Fruit fly (Drosophila melanogaster) whole organism, embryonic: ENCODE measurements around the gene CG44142.

ENCODE experiments used
- ATbp ChIP-seq: fragments of 200-800 bp; sonication (Bioruptor generic); optimal IDR thresholded peaks from 2 replicates; lab custom pipeline; 2017; ENCODE audit warnings: missing biosample characterization, mild to moderate bottlenecking, missing genetic modification characterization, missing genetic modification reagents
- Abd-B ChIP-seq: fragments of 200-800 bp; sonication (Bioruptor generic); optimal IDR thresholded peaks from 2 replicates; lab custom pipeline; 2018; ENCODE audit warnings: missing biosample characterization, mild to moderate bottlenecking, missing genetic modification characterization, moderate library complexity
- Aef1 ChIP-seq: fragments of 200-800 bp; sonication (Bioruptor generic); IDR thresholded peaks from 3 replicates; pipeline ENCODE4 v1.3.6; 2022; ENCODE audit warnings: missing biosample characterization, missing genetic modification characterization
- BtbVII ChIP-seq: fragments of 200-800 bp; sonication (Bioruptor generic); optimal IDR thresholded peaks from 3 replicates; lab custom pipeline; 2017; ENCODE audit warnings: missing biosample characterization, mild to moderate bottlenecking, missing genetic modification characterization
- CG10565 ChIP-seq: fragments of 200-800 bp; sonication (Bioruptor generic); optimal IDR thresholded peaks from 3 replicates; lab custom pipeline; 2016; ENCODE audit warnings: missing biosample characterization, mild to moderate bottlenecking, missing genetic modification characterization
- CG11695 ChIP-seq: fragments of 200-800 bp; sonication (Bioruptor generic); IDR thresholded peaks from 3 replicates; pipeline ENCODE4 v1.3.6; 2022; ENCODE audit warnings: missing biosample characterization, missing genetic modification characterization
- CG12744 ChIP-seq: fragments of 200-800 bp; sonication (Bioruptor generic); optimal IDR thresholded peaks from 2 replicates; lab custom pipeline; 2016; ENCODE audit warnings: missing biosample characterization, missing genetic modification characterization
- CG13296 ChIP-seq: fragments of 200-800 bp; sonication (Bioruptor generic); optimal IDR thresholded peaks from 3 replicates; lab custom pipeline; 2018; ENCODE audit warnings: missing biosample characterization, mild to moderate bottlenecking, missing genetic modification characterization
- CG14965 ChIP-seq: fragments of 200-800 bp; sonication (Bioruptor generic); optimal IDR thresholded peaks from 2 replicates; lab custom pipeline; 2016; ENCODE audit warnings: missing biosample characterization, missing genetic modification characterization, borderline replicate concordance
- CG16813 ChIP-seq: fragments of 200-800 bp; sonication (Bioruptor generic); IDR thresholded peaks from 3 replicates; pipeline ENCODE4 v1.3.6; 2022; ENCODE audit warnings: missing biosample characterization, missing genetic modification characterization; ENCODE audit not compliant: partially characterized antibody
- CG17568 ChIP-seq: fragments of 200-800 bp; sonication (Bioruptor generic); optimal IDR thresholded peaks from 2 replicates; lab custom pipeline; 2018; ENCODE audit warnings: missing biosample characterization, mild to moderate bottlenecking, missing genetic modification characterization, moderate library complexity
- CG2199 ChIP-seq: fragments of 200-800 bp; sonication (Bioruptor generic); IDR thresholded peaks from 3 replicates; pipeline ENCODE4 v1.3.6; 2022; ENCODE audit warnings: missing biosample characterization, missing genetic modification characterization
- CG43689 ChIP-seq: fragments of 200-800 bp; sonication (Bioruptor generic); IDR thresholded peaks from 2 replicates; pipeline ENCODE4 v1.3.6; 2022; ENCODE audit warnings: missing biosample characterization, missing genetic modification characterization
- CG6683 ChIP-seq: fragments of 200-800 bp; sonication (Bioruptor generic); optimal IDR thresholded peaks from 2 replicates; lab custom pipeline; 2017; ENCODE audit warnings: missing biosample characterization, mild to moderate bottlenecking, missing genetic modification characterization, missing genetic modification reagents
- CG7786 ChIP-seq: fragments of 200-800 bp; sonication (Bioruptor generic); optimal IDR thresholded peaks from 2 replicates; lab custom pipeline; 2016; ENCODE audit warnings: missing biosample characterization, missing genetic modification characterization
- CG9609 ChIP-seq: fragments of 200-800 bp; sonication (Bioruptor generic); optimal IDR thresholded peaks from 3 replicates; lab custom pipeline; 2016; ENCODE audit warnings: missing biosample characterization, missing genetic modification characterization
- CkIIα-i1 ChIP-seq: fragments of 200-800 bp; sonication (Bioruptor generic); IDR thresholded peaks from 2 replicates; pipeline ENCODE4 v1.3.6; 2022; ENCODE audit warnings: missing biosample characterization, missing genetic modification characterization
- Drgx ChIP-seq: fragments of 200-800 bp; sonication (Bioruptor generic); IDR thresholded peaks from 2 replicates; pipeline ENCODE4 v1.3.6; 2022; ENCODE audit warnings: missing biosample characterization, missing genetic modification characterization
- Elba2 ChIP-seq: fragments of 200-800 bp; sonication (Bioruptor generic); optimal IDR thresholded peaks from 3 replicates; lab custom pipeline; 2016; ENCODE audit warnings: missing biosample characterization, missing genetic modification characterization
- Hr39 ChIP-seq: fragments of >200 bp; optimal IDR thresholded peaks from 2 replicates; lab custom pipeline; 2017
- Lhr ChIP-seq: fragments of 200-800 bp; sonication (Bioruptor generic); optimal IDR thresholded peaks from 3 replicates; lab custom pipeline; 2017; ENCODE audit warnings: mild to moderate bottlenecking, missing biosample characterization, missing genetic modification reagents, missing genetic modification characterization
- Mes4 ChIP-seq: fragments of 200-800 bp; sonication (Bioruptor generic); optimal IDR thresholded peaks from 2 replicates; lab custom pipeline; 2016; ENCODE audit warnings: missing biosample characterization, missing genetic modification characterization
- Mrtf ChIP-seq: fragments of 200-800 bp; sonication (Bioruptor generic); IDR thresholded peaks from 3 replicates; pipeline ENCODE4 v1.3.6; 2022; ENCODE audit warnings: missing biosample characterization, missing genetic modification characterization
- NC2α ChIP-seq: fragments of 200-800 bp; sonication (Bioruptor generic); optimal IDR thresholded peaks from 2 replicates; lab custom pipeline; 2016; ENCODE audit warnings: missing biosample characterization, missing genetic modification characterization
- NFAT ChIP-seq: fragments of 200-800 bp; sonication (Bioruptor generic); IDR thresholded peaks from 2 replicates; pipeline ENCODE4 v1.3.6; 2022; ENCODE audit warnings: missing biosample characterization, missing genetic modification characterization
- Nf-YA ChIP-seq: fragments of 200-800 bp; sonication (Bioruptor generic); IDR thresholded peaks from 2 replicates; pipeline ENCODE4 v1.3.6; 2022; ENCODE audit warnings: missing biosample characterization, missing genetic modification characterization
- NfI ChIP-seq: fragments of 200-800 bp; sonication (Bioruptor generic); optimal IDR thresholded peaks from 3 replicates; lab custom pipeline; 2018; ENCODE audit warnings: missing biosample characterization, mild to moderate bottlenecking, missing genetic modification characterization, moderate library complexity
- Ptx1 ChIP-seq: fragments of 200-800 bp; sonication (Bioruptor generic); IDR thresholded peaks from 2 replicates; pipeline ENCODE4 v1.3.6; 2022; ENCODE audit warnings: missing biosample characterization, missing genetic modification characterization
- Sox102F ChIP-seq: fragments of 200-800 bp; sonication (Bioruptor generic); optimal IDR thresholded peaks from 2 replicates; lab custom pipeline; 2018; ENCODE audit warnings: missing biosample characterization, mild to moderate bottlenecking, missing genetic modification characterization, moderate library complexity
- Taf1 ChIP-seq: fragments of 200-800 bp; sonication (Bioruptor generic); IDR thresholded peaks from 2 replicates; pipeline ENCODE4 v1.3.6; 2022; ENCODE audit warnings: missing biosample characterization, missing genetic modification characterization
- Xrp1 ChIP-seq: fragments of 200-800 bp; sonication (Bioruptor generic); IDR thresholded peaks from 2 replicates; pipeline ENCODE4 v1.3.6; 2022; ENCODE audit warnings: missing biosample characterization, missing genetic modification characterization
- ase ChIP-seq: fragments of 200-800 bp; sonication (Bioruptor generic); IDR thresholded peaks from 3 replicates; pipeline ENCODE4 v1.3.6; 2022; ENCODE audit warnings: missing biosample characterization, missing genetic modification characterization
- chinmo ChIP-seq: fragments of 200-800 bp; sonication (Bioruptor generic); IDR thresholded peaks from 4 replicates; pipeline ENCODE4 v1.3.6; 2022; ENCODE audit warnings: missing biosample characterization, missing genetic modification characterization; ENCODE audit not compliant: partially characterized antibody
- cwo ChIP-seq: fragments of 200-800 bp; sonication (Bioruptor generic); optimal IDR thresholded peaks from 3 replicates; lab custom pipeline; 2017; ENCODE audit warnings: missing biosample characterization, missing genetic modification characterization, mild to moderate bottlenecking, moderate library complexity, missing genetic modification reagents
- danr ChIP-seq: fragments of 200-800 bp; sonication (Bioruptor generic); IDR thresholded peaks from 2 replicates; pipeline ENCODE4 v1.3.6; 2022; ENCODE audit warnings: missing biosample characterization, missing genetic modification characterization
- gsb ChIP-seq: fragments of 200-800 bp; sonication (Bioruptor generic); IDR thresholded peaks from 2 replicates; pipeline ENCODE4 v1.3.6; 2022; ENCODE audit warnings: missing biosample characterization, missing genetic modification characterization
- gsb-n ChIP-seq: fragments of 200-800 bp; sonication (Bioruptor generic); optimal IDR thresholded peaks from 3 replicates; lab custom pipeline; 2018; ENCODE audit warnings: missing biosample characterization, mild to moderate bottlenecking, missing genetic modification characterization
- jigr1 ChIP-seq: fragments of 200-800 bp; sonication (Bioruptor generic); IDR thresholded peaks from 3 replicates; pipeline ENCODE4 v1.3.6; 2022; ENCODE audit warnings: missing biosample characterization, missing genetic modification characterization
- lola ChIP-seq, 3 experiments: fragments of >200 bp in 2 of 3; fragments of 200-800 bp in 1 of 3; sonication (Bioruptor generic) in 1 of 3; optimal IDR thresholded peaks; 2 replicates each; lab custom pipeline; 2017 to 2019; ENCODE audit warnings: missing biosample characterization in 3 of 3, missing genetic modification characterization in 3 of 3, mild to moderate bottlenecking in 1 of 3, moderate library complexity in 1 of 3
- nerfin-1 ChIP-seq: fragments of 200-800 bp; sonication (Bioruptor generic); optimal IDR thresholded peaks from 3 replicates; lab custom pipeline; 2019; ENCODE audit warnings: missing biosample characterization, mild to moderate bottlenecking, missing genetic modification characterization, moderate library complexity
- nmo ChIP-seq: fragments of 200-800 bp; sonication (Bioruptor generic); optimal IDR thresholded peaks from 2 replicates; lab custom pipeline; 2018; ENCODE audit warnings: missing biosample characterization, mild to moderate bottlenecking, missing genetic modification characterization, moderate library complexity
- org-1 ChIP-seq: fragments of 200-800 bp; sonication (Bioruptor generic); optimal IDR thresholded peaks from 2 replicates; lab custom pipeline; 2017; ENCODE audit warnings: missing biosample characterization, missing genetic modification characterization
- prd ChIP-seq, 3 experiments: fragments of >200 bp in 2 of 3; fragments of 200-800 bp in 1 of 3; sonication (Bioruptor generic) in 1 of 3; optimal IDR thresholded peaks in 2 of 3; IDR thresholded peaks in 1 of 3; 2 replicates in 2 of 3; 3 replicates in 1 of 3; pipeline versions ENCODE4 v1.3.6 to Lab custom; 2017 to 2022; ENCODE audit warnings: missing biosample characterization in 1 of 3, missing genetic modification characterization in 1 of 3
- pum ChIP-seq: fragments of 200-800 bp; sonication (Bioruptor generic); optimal IDR thresholded peaks from 2 replicates; lab custom pipeline; 2016; ENCODE audit warnings: missing biosample characterization, missing genetic modification characterization
- salm ChIP-seq: fragments of 200-800 bp; sonication (Bioruptor generic); optimal IDR thresholded peaks from 2 replicates; lab custom pipeline; 2018; ENCODE audit warnings: missing biosample characterization, mild to moderate bottlenecking, missing genetic modification characterization
- sim ChIP-seq: fragments of 200-800 bp; sonication (Bioruptor generic); IDR thresholded peaks from 2 replicates; pipeline ENCODE4 v1.3.6; 2022; ENCODE audit warnings: missing biosample characterization, missing genetic modification characterization
- slp2 ChIP-seq: fragments of 200-800 bp; sonication (Bioruptor generic); optimal IDR thresholded peaks from 2 replicates; lab custom pipeline; 2016; ENCODE audit warnings: missing biosample characterization, missing genetic modification characterization
- so ChIP-seq: fragments of 200-800 bp; sonication (Bioruptor generic); IDR thresholded peaks from 3 replicates; pipeline ENCODE4 v1.3.6; 2022; ENCODE audit warnings: missing biosample characterization, missing genetic modification characterization
- tgo ChIP-seq: fragments of 200-800 bp; sonication (Bioruptor generic); IDR thresholded peaks from 3 replicates; pipeline ENCODE4 v1.3.6; 2022; ENCODE audit warnings: missing biosample characterization, missing genetic modification characterization
- wor ChIP-seq: fragments of 200-800 bp; sonication (Bioruptor generic); IDR thresholded peaks from 2 replicates; pipeline ENCODE4 v1.3.6; 2022; ENCODE audit warnings: missing biosample characterization, missing genetic modification characterization
- z ChIP-seq: fragments of 200-800 bp; sonication (Bioruptor generic); IDR thresholded peaks from 3 replicates; pipeline ENCODE4 v1.3.6; 2022; ENCODE audit warnings: missing biosample characterization, missing genetic modification characterization
- zfh1 ChIP-seq: fragments of 200-800 bp; sonication (Bioruptor generic); IDR thresholded peaks from 3 replicates; pipeline ENCODE4 v1.3.6; 2022; ENCODE audit warnings: missing biosample characterization, missing genetic modification characterization

Gene CG44142

dm6 chr3R:13309133-13309711 is 3.8 kb downstream of the CG44142 start (continued):
- TF ChIP-seq zfh1 (no peak), Abd-B (GFP tag; lab: Kevin White, UChicago) (no peak), Sox102F (GFP tag; lab: Kevin White, UChicago) (no peak), NC2α (GFP tag; lab: Kevin White, UChicago) (no peak), tgo (GFP tag; lab: Robert Waterston, UW) (no peak), cwo (GFP tag; lab: Kevin White, UChicago) (no peak), Aef1 (GFP tag; lab: Robert Waterston, UW) (no peak), Drgx (GFP tag; lab: Robert Waterston, UW) (no peak), CG11695 (GFP tag; lab: Robert Waterston, UW) (no peak), Ptx1 (GFP tag; lab: Robert Waterston, UW) (no peak), CG9609 (GFP tag; lab: Kevin White, UChicago) (no peak), nerfin-1 (tag; lab: Kevin White, UChicago) (no peak), danr (GFP tag; lab: Robert Waterston, UW) (no peak), CG2199 (GFP tag; lab: Robert Waterston, UW) (no peak), BtbVII (GFP tag; lab: Kevin White, UChicago) (no peak), prd (optimal IDR thresholded peaks at IDR 0.05; lab: Kevin White, UChicago) (no peak), prd (GFP tag; IDR thresholded peaks at IDR 0.05; lab: Robert Waterston, UW) (no peak), NFAT (no peak), CkIIα-i1 (GFP tag; lab: Robert Waterston, UW) (no peak), lola (GFP tag; optimal IDR thresholded peaks at IDR 0.05; lab: Kevin White, UChicago) (no peak), CG7786 (no peak), ATbp (GFP tag; lab: Kevin White, UChicago) (no peak), so (GFP tag; lab: Robert Waterston, UW) (no peak), ase (GFP tag; lab: Robert Waterston, UW) (no peak), slp2 (GFP tag; lab: Kevin White, UChicago) (no peak), pum (GFP tag; lab: Kevin White, UChicago) (no peak), CG12744 (GFP tag; lab: Kevin White, UChicago) (no peak), CG13296 (GFP tag; lab: Kevin White, UChicago) (no peak), Xrp1 (GFP tag; lab: Robert Waterston, UW) (no peak), wor (no peak), Elba2 (GFP tag; lab: Kevin White, UChicago) (no peak), salm (tag; lab: Kevin White, UChicago) (no peak), org-1 (GFP tag; lab: Kevin White, UChicago) (no peak), CG14965 (GFP tag; lab: Kevin White, UChicago) (no peak), Nf-YA (GFP tag; lab: Robert Waterston, UW) (no peak), gsb (GFP tag; lab: Robert Waterston, UW) (no peak), z (GFP tag; lab: Robert Waterston, UW) (no peak), CG17568 (GFP tag; lab: Kevin White, UChicago) (no peak), Lhr (GFP tag; lab: Kevin White, UChicago) (peak; percentile 70), Taf1 (GFP tag; lab: Robert Waterston, UW) (no peak), jigr1 (GFP tag; lab: Robert Waterston, UW) (no peak), sim (GFP tag; lab: Robert Waterston, UW) (no peak), CG16813 (GFP tag; lab: Robert Waterston, UW) (peak; percentile 29; the same call in 1 of the 3 replicates), NfI (no peak), Hr39 (lab: Kevin White, UChicago) (no peak), chinmo (GFP tag; lab: Robert Waterston, UW) (no peak), CG6683 (GFP tag; lab: Kevin White, UChicago) (no peak), gsb-n (tag; lab: Kevin White, UChicago) (no peak), Mrtf (GFP tag; lab: Robert Waterston, UW) (no peak), nmo (GFP tag; lab: Kevin White, UChicago) (peak; percentile 48), CG10565 (GFP tag; lab: Kevin White, UChicago) (no peak), Mes4 (no peak), CG43689 (GFP tag; lab: Robert Waterston, UW) (no peak)
